Fruit fly (Drosophila melanogaster) whole organism, embryonic: ENCODE results near the gene Tim17b1.
A peak's percentile ranks its signal among the peaks of the same experiment; 100 is the strongest.

Experiments used
- ATbp ChIP-seq: fragments of 200-800 bp; sonication (Bioruptor generic); optimal IDR thresholded peaks from 2 replicates; lab custom pipeline; 2017; ENCODE audit warnings: missing biosample characterization, mild to moderate bottlenecking, missing genetic modification characterization, missing genetic modification reagents
- Abd-B ChIP-seq: fragments of 200-800 bp; sonication (Bioruptor generic); optimal IDR thresholded peaks from 2 replicates; lab custom pipeline; 2018; ENCODE audit warnings: missing biosample characterization, mild to moderate bottlenecking, missing genetic modification characterization, moderate library complexity
- Atf3 ChIP-seq: fragments of 200-800 bp; sonication (Bioruptor generic); optimal IDR thresholded peaks from 3 replicates; lab custom pipeline; 2016; ENCODE audit warnings: missing biosample characterization, missing genetic modification characterization
- Atf6 ChIP-seq: fragments of 200-800 bp; sonication (Bioruptor generic); IDR thresholded peaks from 2 replicates; pipeline ENCODE4 v1.3.6; 2022; ENCODE audit warnings: missing biosample characterization, missing genetic modification characterization
- Blimp-1 ChIP-seq: fragments of 200-800 bp; sonication (Bioruptor generic); optimal IDR thresholded peaks from 3 replicates; lab custom pipeline; 2018; ENCODE audit warnings: missing biosample characterization, missing genetic modification characterization, mild to moderate bottlenecking, moderate library complexity, missing genetic modification reagents
- BtbVII ChIP-seq: fragments of 200-800 bp; sonication (Bioruptor generic); optimal IDR thresholded peaks from 3 replicates; lab custom pipeline; 2017; ENCODE audit warnings: missing biosample characterization, mild to moderate bottlenecking, missing genetic modification characterization
- CG11504 ChIP-seq: fragments of 200-800 bp; sonication (Bioruptor generic); optimal IDR thresholded peaks from 3 replicates; lab custom pipeline; 2019; ENCODE audit warnings: missing biosample characterization, mild to moderate bottlenecking, missing genetic modification characterization, moderate library complexity
- CG12769 ChIP-seq: fragments of 200-800 bp; sonication (Bioruptor generic); optimal IDR thresholded peaks from 2 replicates; lab custom pipeline; 2019; ENCODE audit warnings: missing biosample characterization, mild to moderate bottlenecking, missing genetic modification characterization, moderate library complexity
- CG13287 ChIP-seq: fragments of 200-800 bp; sonication (Bioruptor generic); IDR thresholded peaks from 2 replicates; pipeline ENCODE4 v1.3.6; 2022; ENCODE audit warnings: missing biosample characterization, missing genetic modification characterization; ENCODE audit not compliant: partially characterized antibody
- CG17385 ChIP-seq: fragments of 200-800 bp; sonication (Bioruptor generic); optimal IDR thresholded peaks from 3 replicates; lab custom pipeline; 2018; ENCODE audit warnings: missing biosample characterization, mild to moderate bottlenecking, missing genetic modification characterization
- CG17568 ChIP-seq: fragments of 200-800 bp; sonication (Bioruptor generic); optimal IDR thresholded peaks from 2 replicates; lab custom pipeline; 2018; ENCODE audit warnings: missing biosample characterization, mild to moderate bottlenecking, missing genetic modification characterization, moderate library complexity
- CG2129 ChIP-seq: fragments of 200-800 bp; sonication (Bioruptor generic); IDR thresholded peaks from 2 replicates; pipeline ENCODE4 v1.3.6; 2022; ENCODE audit warnings: missing biosample characterization, missing genetic modification characterization; ENCODE audit not compliant: partially characterized antibody
- CG3163 ChIP-seq: fragments of 200-800 bp; sonication (Bioruptor generic); optimal IDR thresholded peaks from 3 replicates; lab custom pipeline; 2016; ENCODE audit warnings: missing biosample characterization, missing genetic modification characterization
- CG32767 ChIP-seq: fragments of 200-800 bp; sonication (Bioruptor generic); IDR thresholded peaks from 2 replicates; pipeline ENCODE4 v1.3.6; 2022; ENCODE audit warnings: missing biosample characterization, missing genetic modification characterization
- CG33557 ChIP-seq: fragments of 200-800 bp; sonication (Bioruptor generic); optimal IDR thresholded peaks from 2 replicates; lab custom pipeline; 2019; ENCODE audit warnings: missing biosample characterization, mild to moderate bottlenecking, missing genetic modification characterization, moderate library complexity
- CG3407 ChIP-seq: fragments of 200-800 bp; sonication (Bioruptor generic); optimal IDR thresholded peaks from 2 replicates; lab custom pipeline; 2018; ENCODE audit warnings: missing biosample characterization, mild to moderate bottlenecking, missing genetic modification characterization
- CG4360 ChIP-seq: fragments of 200-800 bp; sonication (Bioruptor generic); IDR thresholded peaks from 2 replicates; pipeline ENCODE4 v1.3.6; 2022; ENCODE audit warnings: missing biosample characterization, missing genetic modification characterization
- CG5245 ChIP-seq: fragments of 200-800 bp; sonication (Bioruptor generic); optimal IDR thresholded peaks from 3 replicates; lab custom pipeline; 2016; ENCODE audit warnings: missing biosample characterization, missing genetic modification characterization
- CG7745 ChIP-seq: fragments of 200-800 bp; sonication (Bioruptor generic); optimal IDR thresholded peaks from 2 replicates; lab custom pipeline; 2018; ENCODE audit warnings: missing biosample characterization, mild to moderate bottlenecking, missing genetic modification characterization, moderate library complexity
- CG8290 ChIP-seq, 3 experiments: fragments of 200-800 bp; sonication (Bioruptor generic); optimal IDR thresholded peaks; 2 replicates each; lab custom pipeline; 2016 to 2019; ENCODE audit warnings: missing biosample characterization in 3 of 3, missing genetic modification characterization in 3 of 3, mild to moderate bottlenecking in 2 of 3, moderate library complexity in 1 of 3
- Hmr ChIP-seq: fragments of 200-800 bp; sonication (Bioruptor generic); optimal IDR thresholded peaks from 3 replicates; lab custom pipeline; 2017; ENCODE audit warnings: mild to moderate bottlenecking, missing biosample characterization, missing genetic modification reagents, missing genetic modification characterization
- Hr78 ChIP-seq, 2 experiments: fragments of 200-800 bp in 1 of 2; fragments of >200 bp in 1 of 2; sonication (Bioruptor generic) in 1 of 2; optimal IDR thresholded peaks; 2 replicates each; lab custom pipeline; 2017 to 2019; ENCODE audit warnings: missing biosample characterization in 2 of 2, missing genetic modification characterization in 2 of 2, mild to moderate bottlenecking in 1 of 2, moderate library complexity in 1 of 2
- Kr ChIP-seq: fragments of 200-800 bp; sonication (Bioruptor generic); optimal IDR thresholded peaks from 2 replicates; lab custom pipeline; 2017; ENCODE audit warnings: missing biosample characterization, mild to moderate bottlenecking, missing genetic modification characterization
- Meics ChIP-seq: fragments of 200-800 bp; sonication (Bioruptor generic); optimal IDR thresholded peaks from 2 replicates; lab custom pipeline; 2017; ENCODE audit warnings: missing biosample characterization, mild to moderate bottlenecking, missing genetic modification characterization
- Oaz ChIP-seq: fragments of 200-800 bp; sonication (Bioruptor generic); IDR thresholded peaks from 2 replicates; pipeline ENCODE4 v1.3.6; 2022; ENCODE audit warnings: missing biosample characterization, missing genetic modification characterization
- PHDP ChIP-seq: fragments of 200-800 bp; sonication (Bioruptor generic); optimal IDR thresholded peaks from 3 replicates; lab custom pipeline; 2018; ENCODE audit warnings: missing biosample characterization, mild to moderate bottlenecking, missing genetic modification characterization, moderate library complexity
- Pdp1 ChIP-seq, 2 experiments: fragments of 200-800 bp; sonication (Bioruptor generic); optimal IDR thresholded peaks; 3 replicates each; lab custom pipeline; 2016; ENCODE audit warnings: missing biosample characterization in 2 of 2, missing genetic modification characterization in 2 of 2, mild to moderate bottlenecking in 1 of 2, moderate library complexity in 1 of 2
- Xrp1 ChIP-seq: fragments of 200-800 bp; sonication (Bioruptor generic); IDR thresholded peaks from 2 replicates; pipeline ENCODE4 v1.3.6; 2022; ENCODE audit warnings: missing biosample characterization, missing genetic modification characterization
- abd-A ChIP-seq: fragments of 200-800 bp; sonication (Bioruptor generic); optimal IDR thresholded peaks from 3 replicates; lab custom pipeline; 2019; ENCODE audit warnings: missing biosample characterization, mild to moderate bottlenecking, missing genetic modification characterization, moderate library complexity
- ac ChIP-seq: fragments of 200-800 bp; sonication (Bioruptor generic); optimal IDR thresholded peaks from 3 replicates; lab custom pipeline; 2017; ENCODE audit warnings: missing biosample characterization, mild to moderate bottlenecking, missing genetic modification characterization
- az2 ChIP-seq: fragments of 200-800 bp; sonication (Bioruptor generic); optimal IDR thresholded peaks from 3 replicates; lab custom pipeline; 2016; ENCODE audit warnings: missing biosample characterization, missing genetic modification characterization
- cad ChIP-seq: fragments of >200 bp; optimal IDR thresholded peaks from 2 replicates; lab custom pipeline; 2017; ENCODE audit warnings: missing biosample characterization, missing genetic modification characterization
- caup ChIP-seq: fragments of 200-800 bp; sonication (Bioruptor generic); optimal IDR thresholded peaks from 3 replicates; lab custom pipeline; 2017; ENCODE audit warnings: missing biosample characterization, mild to moderate bottlenecking, missing genetic modification characterization, moderate library complexity; ENCODE audit not compliant: severe bottlenecking
- chinmo ChIP-seq: fragments of 200-800 bp; sonication (Bioruptor generic); IDR thresholded peaks from 4 replicates; pipeline ENCODE4 v1.3.6; 2022; ENCODE audit warnings: missing biosample characterization, missing genetic modification characterization; ENCODE audit not compliant: partially characterized antibody
- crp ChIP-seq, 2 experiments: fragments of 200-800 bp; sonication (Bioruptor generic); optimal IDR thresholded peaks; 2 replicates in 1 of 2; 3 replicates in 1 of 2; lab custom pipeline; 2017; ENCODE audit warnings: missing biosample characterization in 2 of 2, missing genetic modification characterization in 2 of 2, mild to moderate bottlenecking in 1 of 2, moderate library complexity in 1 of 2
- ems ChIP-seq: fragments of 200-800 bp; sonication (Bioruptor generic); optimal IDR thresholded peaks from 3 replicates; lab custom pipeline; 2016; ENCODE audit warnings: missing biosample characterization, missing genetic modification characterization
- fd102C ChIP-seq: fragments of 200-800 bp; sonication (Bioruptor generic); optimal IDR thresholded peaks from 2 replicates; lab custom pipeline; 2018; ENCODE audit warnings: missing biosample characterization, mild to moderate bottlenecking, missing genetic modification characterization, moderate library complexity
- gem ChIP-seq: fragments of 200-800 bp; sonication (Bioruptor generic); optimal IDR thresholded peaks from 2 replicates; lab custom pipeline; 2019; ENCODE audit warnings: missing biosample characterization, mild to moderate bottlenecking, missing genetic modification characterization, moderate library complexity
- gsb-n ChIP-seq: fragments of 200-800 bp; sonication (Bioruptor generic); optimal IDR thresholded peaks from 3 replicates; lab custom pipeline; 2018; ENCODE audit warnings: missing biosample characterization, mild to moderate bottlenecking, missing genetic modification characterization
- kni ChIP-seq: fragments of 200-800 bp; sonication (Bioruptor generic); optimal IDR thresholded peaks from 3 replicates; lab custom pipeline; 2017; ENCODE audit warnings: mild to moderate bottlenecking, missing biosample characterization, missing genetic modification reagents, missing genetic modification characterization
- mirr ChIP-seq: fragments of 200-800 bp; sonication (Bioruptor generic); optimal IDR thresholded peaks from 3 replicates; lab custom pipeline; 2018; ENCODE audit warnings: missing biosample characterization, mild to moderate bottlenecking, missing genetic modification characterization
- oc ChIP-seq: fragments of 200-800 bp; sonication (Bioruptor generic); optimal IDR thresholded peaks from 2 replicates; lab custom pipeline; 2018; ENCODE audit warnings: missing biosample characterization, mild to moderate bottlenecking, missing genetic modification characterization, moderate library complexity
- onecut ChIP-seq: fragments of 200-800 bp; sonication (Bioruptor generic); IDR thresholded peaks from 2 replicates; pipeline ENCODE4 v1.3.6; 2022; ENCODE audit warnings: missing biosample characterization, missing genetic modification characterization
- sens ChIP-seq: fragments of 200-800 bp; sonication (Bioruptor generic); peaks from one replicate; lab custom pipeline; 2016; ENCODE audit warnings: missing biosample characterization, missing genetic modification characterization
- sqz ChIP-seq: fragments of 200-800 bp; sonication (Bioruptor generic); optimal IDR thresholded peaks from 3 replicates; lab custom pipeline; 2018; ENCODE audit warnings: missing biosample characterization, mild to moderate bottlenecking, missing genetic modification characterization
- stc ChIP-seq: fragments of 200-800 bp; sonication (Bioruptor generic); IDR thresholded peaks from 2 replicates; pipeline ENCODE4 v1.3.6; 2022; ENCODE audit warnings: missing biosample characterization, missing genetic modification characterization
- zen ChIP-seq: fragments of 200-800 bp; sonication (Bioruptor generic); optimal IDR thresholded peaks from 3 replicates; lab custom pipeline; 2018; ENCODE audit warnings: missing biosample characterization, mild to moderate bottlenecking, missing genetic modification characterization, moderate library complexity

The Tim17b1 gene

dm6 chr3R:5320672-5321071, 20.7 kb downstream of the Tim17b1 start (continued):
- peak; percentile 38 for TF ChIP-seq PHDP (tag; lab: Kevin White, UChicago)
- peak; percentile 35 for TF ChIP-seq CG7745 (tag; lab: Kevin White, UChicago)
- TF ChIP-seq CG33557 (GFP tag; lab: Kevin White, UChicago), result peak; percentile 28
- peak; percentile 35 for TF ChIP-seq ATbp (GFP tag; lab: Kevin White, UChicago)
- no peak for TF ChIP-seq ems (GFP tag; lab: Kevin White, UChicago)
- TF ChIP-seq Xrp1 (GFP tag; lab: Robert Waterston, UW), result peak; percentile 26; the same call in 1 of the 2 replicates
- TF ChIP-seq CG32767 (GFP tag; lab: Robert Waterston, UW), result no peak
- TF ChIP-seq mirr, result peak; percentile 4
- TF ChIP-seq caup (GFP tag; lab: Kevin White, UChicago), result peak; percentile 5
- TF ChIP-seq fd102C (GFP tag; lab: Kevin White, UChicago), result peak; percentile 34
- peak; percentile 5 for TF ChIP-seq Meics (GFP tag; lab: Kevin White, UChicago)
- peak; percentile 6 for TF ChIP-seq CG12769
- TF ChIP-seq gsb-n, result peak; percentile 12
- peak in 1 of 2 experiments; percentile 25 for TF ChIP-seq Pdp1 (GFP tag; optimal IDR thresholded peaks at IDR 0.05; lab: Kevin White, UChicago)
- TF ChIP-seq BtbVII (GFP tag; lab: Kevin White, UChicago), result peak; percentile 41
- TF ChIP-seq gem, result peak; percentile 8
- peak; percentile 38 for TF ChIP-seq CG17568 (GFP tag; lab: Kevin White, UChicago)
- peak; percentile 76 for TF ChIP-seq sens (GFP tag; lab: Kevin White, UChicago)
- TF ChIP-seq ac (GFP tag; lab: Kevin White, UChicago), result peak; percentile 62
- peak; percentile 23 for TF ChIP-seq Hmr (GFP tag; lab: Kevin White, UChicago)
- TF ChIP-seq CG8290 (GFP tag; optimal IDR thresholded peaks at IDR 0.05; lab: Kevin White, UChicago), result no peak
- peak in 1 of 2 experiments; percentile 30 for TF ChIP-seq CG8290 (tag; optimal IDR thresholded peaks at IDR 0.05; lab: Kevin White, UChicago)
- peak; percentile 28; the same call in 1 of the 2 replicates for TF ChIP-seq onecut (GFP tag; lab: Robert Waterston, UW)
- peak; percentile 26 for TF ChIP-seq Kr (GFP tag; lab: Kevin White, UChicago)
- TF ChIP-seq Oaz (GFP tag; lab: Robert Waterston, UW), result no peak
- no peak for TF ChIP-seq CG3407
- TF ChIP-seq zen (tag; lab: Kevin White, UChicago), result peak; percentile 46
- TF ChIP-seq CG3163 (GFP tag; lab: Kevin White, UChicago), result no peak
- TF ChIP-seq, all 482 proteins: peak for 53

- TF ChIP-seq CG5245 (no peak), Meics (GFP tag; lab: Kevin White, UChicago) (no peak), Oaz (GFP tag; lab: Robert Waterston, UW) (no peak), stc (GFP tag; lab: Robert Waterston, UW) (no peak), az2 (GFP tag; lab: Kevin White, UChicago) (no peak), Hr78 (GFP tag; optimal IDR thresholded peaks at IDR 0.05; lab: Kevin White, UChicago) (peak in 1 of 2 experiments; percentile 27), Xrp1 (GFP tag; lab: Robert Waterston, UW) (no peak), cad (GFP tag; lab: Kevin White, UChicago) (no peak), oc (tag; lab: Kevin White, UChicago) (peak; percentile 59), CG17385 (GFP tag; lab: Kevin White, UChicago) (peak; percentile 62), CG13287 (GFP tag; lab: Robert Waterston, UW) (peak; percentile 21; the same call in 1 of the 2 replicates), CG2129 (GFP tag; lab: Robert Waterston, UW) (no peak), Atf6 (GFP tag; lab: Robert Waterston, UW) (0 out of 2 replicates have a peak, but pooled peaks have one; percentile 33), Abd-B (GFP tag; lab: Kevin White, UChicago) (peak; percentile 36), kni (GFP tag; lab: Kevin White, UChicago) (peak; percentile 72), sqz (peak; percentile 90), abd-A (peak; percentile 43), Atf3 (GFP tag; lab: Kevin White, UChicago) (no peak), CG11504 (peak; percentile 53), CG4360 (GFP tag; lab: Robert Waterston, UW) (0 out of 2 replicates have a peak, but pooled peaks have one; percentile 32), Blimp-1 (peak; percentile 13), chinmo (GFP tag; lab: Robert Waterston, UW) (0 out of 4 replicates have a peak, but pooled peaks have one; percentile 60), crp (GFP tag; optimal IDR thresholded peaks at IDR 0.05; lab: Kevin White, UChicago) (peak in 1 of 2 experiments; percentile 4)
Observed at dm6 chr3R:5322182-5322609, 22.3 kb downstream of the Tim17b1 start.
